Worm (Caenorhabditis elegans) whole organism, L4 larva: ENCODE results near the gene F42A6.2.

ENCODE experiments used
- D1046.2 ChIP-seq: fragments of 200-800 bp; sonication (Bioruptor generic); IDR thresholded peaks from 2 replicates; pipeline ENCODE4 v1.3.6; 2022; ENCODE audit warnings: missing genetic modification characterization, missing compliant biosample characterization
- F10B5.3 ChIP-seq: sonication (generic microtip); optimal IDR thresholded peaks from 2 replicates; lab custom pipeline; 2016; ENCODE audit warnings: mild to moderate bottlenecking, missing genetic modification characterization, missing compliant biosample characterization
- T26A8.4 ChIP-seq: fragments of 200-800 bp; sonication (Bioruptor generic); IDR thresholded peaks from 2 replicates; pipeline ENCODE4 v1.3.6; 2022; ENCODE audit warnings: missing genetic modification characterization, missing compliant biosample characterization
- Y48G9A.11 ChIP-seq: fragments of 200-800 bp; sonication (Bioruptor generic); IDR thresholded peaks from 2 replicates; pipeline ENCODE4 v1.3.6; 2022; ENCODE audit warnings: missing genetic modification reagents, missing genetic modification characterization, missing compliant biosample characterization
- Y75B8A.6 ChIP-seq: fragments of 200-800 bp; sonication (Bioruptor generic); IDR thresholded peaks from 2 replicates; pipeline ENCODE4 v1.3.6; 2022; ENCODE audit warnings: missing genetic modification reagents, missing genetic modification characterization, missing compliant biosample characterization
- aha-1 ChIP-seq: fragments of 150-350 bp; peaks from one replicate; lab custom pipeline; 2014; ENCODE audit warnings: missing biosample characterization, missing genetic modification characterization
- aly-2 ChIP-seq: sonication (generic microtip); optimal IDR thresholded peaks from 2 replicates; lab custom pipeline; 2018; ENCODE audit warnings: missing biosample characterization, missing genetic modification characterization
- attf-4 ChIP-seq: sonication (generic microtip); optimal IDR thresholded peaks from 3 replicates; lab custom pipeline; 2017; ENCODE audit warnings: missing biosample characterization, missing genetic modification characterization
- ceh-20 ChIP-seq: fragments of 200-800 bp; sonication (Bioruptor generic); IDR thresholded peaks from 2 replicates; pipeline ENCODE4 v1.3.6; 2022; ENCODE audit warnings: missing genetic modification reagents, missing genetic modification characterization, missing compliant biosample characterization
- ceh-82 ChIP-seq: sonication (generic microtip); optimal IDR thresholded peaks from 2 replicates; lab custom pipeline; 2017; ENCODE audit warnings: missing biosample characterization, missing genetic modification characterization
- ces-1 ChIP-seq: fragments of 150-350 bp; sonication (generic microtip); optimal IDR thresholded peaks from 4 replicates; lab custom pipeline; 2014; ENCODE audit warnings: missing biosample characterization, missing genetic modification reagents, missing genetic modification characterization
- ctbp-1 ChIP-seq: fragments of 200-800 bp; sonication (Bioruptor generic); IDR thresholded peaks from 2 replicates; pipeline ENCODE4 v1.3.6; 2022; ENCODE audit warnings: missing genetic modification reagents, missing genetic modification characterization, missing compliant biosample characterization
- daf-19 ChIP-seq: fragments of 200-800 bp; sonication (Bioruptor generic); conservative IDR thresholded peaks from 2 replicates; pipeline ENCODE4 v1.3.6; 2022; ENCODE audit warnings: missing genetic modification characterization, missing compliant biosample characterization
- dmd-9 ChIP-seq: fragments of 200-800 bp; sonication (Bioruptor generic); IDR thresholded peaks from 2 replicates; pipeline ENCODE4 v1.3.6; 2022; ENCODE audit warnings: missing genetic modification reagents, missing genetic modification characterization, missing compliant biosample characterization
- egl-27 ChIP-seq: sonication (generic microtip); optimal IDR thresholded peaks from 3 replicates; lab custom pipeline; 2017; ENCODE audit warnings: missing biosample characterization, missing genetic modification reagents, missing genetic modification characterization
- egl-43 ChIP-seq: fragments of 200-800 bp; sonication (Bioruptor generic); IDR thresholded peaks from 2 replicates; pipeline ENCODE4 v1.3.6; 2022; ENCODE audit warnings: missing genetic modification reagents, missing genetic modification characterization, missing compliant biosample characterization
- fos-1 ChIP-seq: fragments of 150-350 bp; optimal IDR thresholded peaks from 2 replicates; lab custom pipeline; 2014; ENCODE audit warnings: missing biosample characterization, missing genetic modification characterization
- gei-8 ChIP-seq: fragments of 200-800 bp; sonication (Bioruptor generic); optimal IDR thresholded peaks from 2 replicates; lab custom pipeline; 2018; ENCODE audit warnings: mild to moderate bottlenecking, missing genetic modification characterization, missing compliant biosample characterization
- hlh-11 ChIP-seq: fragments of 200-800 bp; sonication (Bioruptor generic); optimal IDR thresholded peaks from 2 replicates; lab custom pipeline; 2018; ENCODE audit warnings: mild to moderate bottlenecking, missing genetic modification characterization, missing compliant biosample characterization
- hlh-30 ChIP-seq: sonication (generic microtip); optimal IDR thresholded peaks from 2 replicates; lab custom pipeline; 2017; ENCODE audit warnings: antibody characterized with exemption, mild to moderate bottlenecking, missing genetic modification characterization, missing compliant biosample characterization; ENCODE audit not compliant: insufficient read depth
- hmg-1.1 ChIP-seq: fragments of 200-800 bp; sonication (Bioruptor generic); IDR thresholded peaks from 2 replicates; pipeline ENCODE4 v1.3.6; 2022; ENCODE audit warnings: missing genetic modification reagents, missing genetic modification characterization, missing compliant biosample characterization
- lir-3 ChIP-seq: sonication (generic microtip); optimal IDR thresholded peaks from 2 replicates; lab custom pipeline; 2016; ENCODE audit warnings: mild to moderate bottlenecking, missing genetic modification characterization, missing compliant biosample characterization
- mdt-29 ChIP-seq: fragments of 200-800 bp; sonication (Bioruptor generic); IDR thresholded peaks from 2 replicates; pipeline ENCODE4 v1.3.6; 2022; ENCODE audit warnings: missing genetic modification reagents, missing genetic modification characterization, missing compliant biosample characterization
- mxl-2 ChIP-seq: fragments of 200-800 bp; sonication (Bioruptor generic); conservative IDR thresholded peaks from 2 replicates; pipeline ENCODE4 v1.3.6; 2022; ENCODE audit warnings: missing genetic modification reagents, missing genetic modification characterization, missing compliant biosample characterization
- mxl-3 ChIP-seq: fragments of 200-800 bp; sonication (Bioruptor generic); optimal IDR thresholded peaks from 2 replicates; lab custom pipeline; 2018; ENCODE audit warnings: mild to moderate bottlenecking, missing genetic modification characterization, missing compliant biosample characterization
- nhr-11 ChIP-seq: fragments of 150-350 bp; optimal IDR thresholded peaks from 2 replicates; lab custom pipeline; 2014; ENCODE audit warnings: missing biosample characterization, missing genetic modification characterization
- nhr-111 ChIP-seq: fragments of 200-800 bp; sonication (Bioruptor generic); optimal IDR thresholded peaks from 2 replicates; lab custom pipeline; 2018; ENCODE audit warnings: mild to moderate bottlenecking, missing genetic modification characterization, missing compliant biosample characterization
- nhr-237 ChIP-seq: sonication (generic microtip); optimal IDR thresholded peaks from 2 replicates; lab custom pipeline; 2017; ENCODE audit warnings: missing biosample characterization, missing genetic modification characterization
- nhr-28 ChIP-seq: fragments of 150-350 bp; optimal IDR thresholded peaks from 2 replicates; lab custom pipeline; 2014; ENCODE audit warnings: missing biosample characterization, missing genetic modification characterization
- nhr-42 ChIP-seq: fragments of 200-800 bp; sonication (Bioruptor generic); IDR thresholded peaks from 2 replicates; pipeline ENCODE4 v1.3.6; 2022; ENCODE audit warnings: missing genetic modification characterization, missing compliant biosample characterization
- nhr-48 ChIP-seq: sonication (generic microtip); optimal IDR thresholded peaks from 2 replicates; lab custom pipeline; 2016; ENCODE audit warnings: mild to moderate bottlenecking, missing genetic modification characterization, missing compliant biosample characterization
- nhr-6 ChIP-seq: fragments of 150-350 bp; optimal IDR thresholded peaks from 2 replicates; lab custom pipeline; 2014; ENCODE audit warnings: missing biosample characterization, missing genetic modification characterization
- nhr-76 ChIP-seq: fragments of 150-350 bp; optimal IDR thresholded peaks from 2 replicates; lab custom pipeline; 2014; ENCODE audit warnings: missing biosample characterization, missing genetic modification characterization
- rbr-2 ChIP-seq: sonication (generic microtip); optimal IDR thresholded peaks from 2 replicates; lab custom pipeline; 2016; ENCODE audit warnings: missing genotype, missing genetic modification characterization, missing compliant biosample characterization
- saeg-2 ChIP-seq: fragments of 200-800 bp; sonication (Bioruptor generic); IDR thresholded peaks from 2 replicates; pipeline ENCODE4 v1.3.6; 2022; ENCODE audit warnings: missing genetic modification reagents, missing genetic modification characterization, missing compliant biosample characterization
- sdz-12 ChIP-seq: fragments of 200-800 bp; sonication (Bioruptor generic); optimal IDR thresholded peaks from 2 replicates; lab custom pipeline; 2018; ENCODE audit warnings: mild to moderate bottlenecking, missing genetic modification characterization, missing compliant biosample characterization
- set-16 ChIP-seq: fragments of 200-800 bp; sonication (Bioruptor generic); IDR thresholded peaks from 2 replicates; pipeline ENCODE4 v1.3.6; 2022; ENCODE audit warnings: missing genetic modification reagents, missing genetic modification characterization, missing compliant biosample characterization
- spr-3 ChIP-seq: fragments of 200-800 bp; sonication (Bioruptor generic); optimal IDR thresholded peaks from 2 replicates; lab custom pipeline; 2018; ENCODE audit warnings: mild to moderate bottlenecking, missing genetic modification characterization, missing compliant biosample characterization
- tra-1 ChIP-seq: fragments of 200-800 bp; sonication (Bioruptor generic); IDR thresholded peaks from 2 replicates; pipeline ENCODE4 v1.3.6; 2022; ENCODE audit warnings: missing genetic modification reagents, missing genetic modification characterization, missing compliant biosample characterization
- unc-130 ChIP-seq: sonication (generic microtip); optimal IDR thresholded peaks from 2 replicates; lab custom pipeline; 2016; ENCODE audit warnings: missing genetic modification reagents, missing genetic modification characterization, missing compliant biosample characterization
- unc-62 ChIP-seq, 3 experiments: fragments of 150-350 bp in 1 of 3; sonication (generic microtip); optimal IDR thresholded peaks in 2 of 3; peaks in 1 of 3; 1 replicate in 1 of 3; 2 replicates in 2 of 3; lab custom pipeline; 2014 to 2017; ENCODE audit warnings: missing biosample characterization in 3 of 3, missing genetic modification characterization in 3 of 3, missing genetic modification reagents in 3 of 3, missing genotype in 1 of 3
- zfp-2 ChIP-seq: sonication (generic microtip); optimal IDR thresholded peaks from 2 replicates; lab custom pipeline; 2016; ENCODE audit warnings: mild to moderate bottlenecking, missing genetic modification characterization, missing compliant biosample characterization
- ztf-11 ChIP-seq: fragments of 150-350 bp; optimal IDR thresholded peaks from 2 replicates; lab custom pipeline; 2014; ENCODE audit warnings: missing biosample characterization, missing genetic modification characterization

The F42A6.2 gene

DNA sequence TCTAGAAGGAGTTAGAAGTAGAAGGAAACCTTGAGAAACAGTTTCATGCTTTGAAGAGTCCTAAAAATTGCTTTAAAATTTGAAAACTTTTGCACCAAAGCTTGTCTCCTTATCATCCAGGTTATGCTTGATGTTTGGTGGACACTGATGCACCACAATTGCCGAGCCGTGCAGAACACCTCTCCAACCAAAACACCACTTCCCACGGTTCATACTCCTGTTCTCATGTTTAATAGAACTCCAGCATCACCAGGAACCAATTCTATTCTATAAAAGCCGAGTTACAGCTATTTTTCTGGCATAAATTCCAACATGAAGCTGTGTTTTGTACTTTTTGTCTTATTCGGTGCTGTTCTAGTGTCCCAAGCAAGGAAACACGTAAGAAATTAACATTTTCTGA, at the start of gene F42A6.2:
F42A6.2 (plus strand) TSS at position 301 of the 400 bp plus-strand sequence.
- TF ChIP-seq nhr-28 (tag; lab: Kevin White, UChicago) (no peak), aha-1 (peak; percentile 18)
- TF ChIP-seq, all 104 proteins: peak for 1

ce11 chrIV:3291977-3292561, 49.2 kb upstream of the F42A6.2 start, which contains the start of gene W08E12.8:
Gene W08E12.8, plus strand, starts transcription at chrIV:3292371.
- TF ChIP-seq hlh-30 (tag; lab: Kevin White, UChicago): peak; percentile 58
- TF ChIP-seq ctbp-1 (GFP tag; lab: Robert Waterston, UW): no peak
- TF ChIP-seq mxl-2 (GFP tag; lab: Robert Waterston, UW): no peak
- no peak for TF ChIP-seq nhr-111 (GFP tag; lab: Kevin White, UChicago)
- TF ChIP-seq mxl-3 (GFP tag; lab: Kevin White, UChicago): peak; percentile 6
- no peak for TF ChIP-seq daf-19 (GFP tag; lab: Robert Waterston, UW)
- no peak for TF ChIP-seq D1046.2 (GFP tag; lab: Robert Waterston, UW)
- no peak for TF ChIP-seq ztf-11 (tag; lab: Kevin White, UChicago)
- TF ChIP-seq hmg-1.1 (GFP tag; lab: Robert Waterston, UW): no peak
- peak; percentile 3 for TF ChIP-seq hlh-11 (tag; lab: Kevin White, UChicago)
- TF ChIP-seq ces-1 (GFP tag; lab: Kevin White, UChicago): no peak
- TF ChIP-seq set-16: peak; percentile 66
- TF ChIP-seq T26A8.4 (GFP tag; lab: Robert Waterston, UW): no peak
- TF ChIP-seq lir-3: no peak
- TF ChIP-seq nhr-6: no peak

DNA sequence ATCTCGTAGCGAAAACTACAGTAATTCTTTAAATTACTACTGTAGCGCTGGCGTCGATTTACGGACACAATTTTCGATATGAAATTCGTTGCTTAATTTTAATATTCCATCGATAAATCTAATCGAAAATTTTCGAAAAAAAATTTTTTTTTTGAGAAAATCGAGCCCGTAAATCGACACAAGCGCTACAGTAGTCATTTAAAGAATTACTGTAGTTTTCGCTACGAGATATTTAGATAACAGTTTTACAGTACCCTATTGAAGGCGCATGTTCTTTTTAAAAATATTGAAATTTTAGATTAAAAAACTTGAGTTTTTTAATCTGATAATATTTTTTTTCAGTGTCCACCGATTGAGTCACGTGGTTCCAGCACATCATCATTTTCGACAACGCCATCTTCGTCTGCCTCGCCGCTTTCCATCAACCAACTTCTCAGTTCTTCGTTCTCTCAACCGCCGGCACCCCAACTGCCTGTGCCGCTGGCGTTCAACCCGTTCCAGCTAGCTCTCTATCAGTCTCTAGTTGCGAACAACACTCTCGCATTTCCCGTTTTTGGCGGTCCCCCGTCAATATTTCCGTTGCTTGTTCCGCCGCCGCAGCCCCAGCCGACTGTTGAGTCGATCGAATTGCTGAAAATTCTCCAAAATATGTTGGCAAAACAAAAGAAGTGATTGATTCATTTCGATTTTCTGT, 47.3 kb upstream of the F42A6.2 start:
- TF ChIP-seq unc-130: no peak
- TF ChIP-seq hlh-30 (tag; lab: Kevin White, UChicago): peak; percentile 20
- no peak for TF ChIP-seq Y75B8A.6
- no peak for TF ChIP-seq saeg-2 (GFP tag; lab: Robert Waterston, UW)
- peak; percentile 31; the same call in 1 of the 2 replicates for TF ChIP-seq set-16

DNA sequence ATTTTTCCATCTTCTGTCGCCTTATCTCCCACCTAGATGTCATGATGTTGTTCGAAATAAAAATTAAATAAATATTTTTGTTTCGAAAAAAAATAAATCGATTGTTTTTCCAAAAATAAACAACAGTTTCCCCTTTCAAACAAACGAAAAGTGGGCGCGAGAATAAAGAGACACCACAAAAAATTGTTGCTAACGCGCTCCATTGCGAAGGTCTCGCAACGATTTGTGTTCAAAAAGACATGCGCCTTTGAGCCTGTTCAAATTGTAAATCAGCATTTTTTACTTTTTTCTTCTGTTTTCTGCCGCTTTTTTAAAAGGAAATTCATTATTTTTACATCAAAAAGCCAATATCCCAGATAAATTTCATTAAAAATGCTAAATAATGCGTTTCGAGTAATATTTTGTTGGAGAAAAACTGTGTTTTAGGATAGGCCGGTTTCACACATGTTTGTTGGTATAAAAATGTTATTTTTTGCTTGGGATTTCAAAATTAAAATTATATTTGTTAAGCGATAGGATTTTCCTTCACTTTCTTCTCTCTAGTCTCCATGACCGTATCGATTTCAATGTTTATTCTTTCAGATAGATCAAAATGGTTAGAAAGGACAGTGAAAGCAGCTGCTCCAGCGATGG, 46.6 kb upstream of the F42A6.2 start, which contains the start of gene W08E12.7:
W08E12.7 (plus strand) TSS at position 583 of the 633 bp plus-strand sequence.
- TF ChIP-seq spr-3 (GFP tag; lab: Kevin White, UChicago) (peak; percentile 32), gei-8 (no peak), nhr-42 (GFP tag; lab: Robert Waterston, UW) (peak; percentile 86; the same call in 1 of the 2 replicates), zfp-2 (tag; lab: Kevin White, UChicago) (peak; percentile 77), aly-2 (tag; lab: Kevin White, UChicago) (no peak), unc-62 (GFP tag; optimal IDR thresholded peaks at IDR 0.05 in 1 of 2; lab: Kevin White, UChicago) (peak in 1 of 2 experiments; percentile 71), unc-62 (tag; optimal IDR thresholded peaks at IDR 0.05; lab: Kevin White, UChicago) (no peak), nhr-76 (tag; lab: Kevin White, UChicago) (no peak), sdz-12 (GFP tag; lab: Kevin White, UChicago) (no peak), mdt-29 (peak; percentile 49; the same call in 1 of the 2 replicates), hlh-11 (tag; lab: Kevin White, UChicago) (peak; percentile 87), fos-1 (tag; lab: Kevin White, UChicago) (no peak), attf-4 (tag; lab: Kevin White, UChicago) (no peak), Y48G9A.11 (GFP tag; lab: Robert Waterston, UW) (peak; percentile 61; the same call in 1 of the 2 replicates), tra-1 (GFP tag; lab: Robert Waterston, UW) (peak; percentile 64; the same call in 1 of the 2 replicates), nhr-237 (peak; percentile 14), egl-27 (tag; lab: Kevin White, UChicago) (no peak), nhr-111 (GFP tag; lab: Kevin White, UChicago) (no peak), ceh-82 (tag; lab: Kevin White, UChicago) (no peak), F10B5.3 (tag; lab: Kevin White, UChicago) (no peak), nhr-48 (peak; percentile 58), egl-43 (GFP tag; lab: Robert Waterston, UW) (no peak), dmd-9 (GFP tag; lab: Robert Waterston, UW) (peak; percentile 80; the same call in 1 of the 2 replicates), nhr-11 (tag; lab: Kevin White, UChicago) (peak; percentile 95), aha-1 (peak; percentile 99), ceh-20 (GFP tag; lab: Robert Waterston, UW) (peak; percentile 69; the same call in 1 of the 2 replicates), rbr-2 (tag; lab: Kevin White, UChicago) (peak; percentile 91)
